Fruit fly (Drosophila melanogaster) whole organism, embryonic: ENCODE results near the gene ebd2.

Experiments used
- Aef1 ChIP-seq: fragments of 200-800 bp; sonication (Bioruptor generic); IDR thresholded peaks from 3 replicates; pipeline ENCODE4 v1.3.6; 2022; ENCODE audit warnings: missing biosample characterization, missing genetic modification characterization
- CG10209 ChIP-seq: fragments of 200-800 bp; sonication (Bioruptor generic); optimal IDR thresholded peaks from 3 replicates; lab custom pipeline; 2017; ENCODE audit warnings: missing biosample characterization, mild to moderate bottlenecking, missing genetic modification characterization, missing genetic modification reagents
- CG10543 ChIP-seq: fragments of 200-800 bp; sonication (Bioruptor generic); optimal IDR thresholded peaks from 3 replicates; lab custom pipeline; 2017; ENCODE audit warnings: missing biosample characterization, mild to moderate bottlenecking, missing genetic modification characterization, moderate library complexity
- CG10565 ChIP-seq: fragments of 200-800 bp; sonication (Bioruptor generic); optimal IDR thresholded peaks from 3 replicates; lab custom pipeline; 2016; ENCODE audit warnings: missing biosample characterization, mild to moderate bottlenecking, missing genetic modification characterization
- CG11247 ChIP-seq: fragments of 200-800 bp; sonication (Bioruptor generic); IDR thresholded peaks from 2 replicates; pipeline ENCODE4 v1.3.6; 2022; ENCODE audit warnings: missing biosample characterization, missing genetic modification characterization
- CG11560 ChIP-seq: fragments of 200-800 bp; sonication (Bioruptor generic); IDR thresholded peaks from 3 replicates; pipeline ENCODE4 v1.3.6; 2022; ENCODE audit warnings: missing biosample characterization, missing genetic modification characterization
- CG12942 ChIP-seq: fragments of 200-800 bp; sonication (Bioruptor generic); optimal IDR thresholded peaks from 3 replicates; lab custom pipeline; 2016; ENCODE audit warnings: missing biosample characterization, missing genetic modification characterization
- CG13424 ChIP-seq: fragments of 200-800 bp; sonication (Bioruptor generic); optimal IDR thresholded peaks from 2 replicates; lab custom pipeline; 2019; ENCODE audit warnings: missing biosample characterization, mild to moderate bottlenecking, missing genetic modification characterization, moderate library complexity
- CG15073 ChIP-seq: fragments of 200-800 bp; sonication (Bioruptor generic); optimal IDR thresholded peaks from 2 replicates; lab custom pipeline; 2016; ENCODE audit warnings: missing biosample characterization, missing genetic modification characterization
- CG15269 ChIP-seq: fragments of 200-800 bp; sonication (Bioruptor generic); optimal IDR thresholded peaks from 2 replicates; lab custom pipeline; 2018; ENCODE audit warnings: missing biosample characterization, mild to moderate bottlenecking, missing genetic modification characterization, moderate library complexity
- CG17328 ChIP-seq: fragments of 200-800 bp; sonication (Bioruptor generic); IDR thresholded peaks from 2 replicates; pipeline ENCODE4 v1.3.6; 2022; ENCODE audit warnings: missing biosample characterization, missing genetic modification characterization
- CG1832 ChIP-seq: fragments of 200-800 bp; sonication (Bioruptor generic); optimal IDR thresholded peaks from 2 replicates; lab custom pipeline; 2017; ENCODE audit warnings: missing biosample characterization, mild to moderate bottlenecking, missing genetic modification characterization, inconsistent platforms
- CG18476 ChIP-seq: fragments of 200-800 bp; sonication (Bioruptor generic); optimal IDR thresholded peaks from 2 replicates; lab custom pipeline; 2016; ENCODE audit warnings: missing biosample characterization, mild to moderate bottlenecking, missing genetic modification characterization
- CG18599 ChIP-seq: fragments of 200-800 bp; sonication (Bioruptor generic); optimal IDR thresholded peaks from 3 replicates; lab custom pipeline; 2017; ENCODE audit warnings: missing biosample characterization, missing genetic modification characterization, mild to moderate bottlenecking, moderate library complexity, missing genetic modification reagents
- CG18764 ChIP-seq: fragments of 200-800 bp; sonication (Bioruptor generic); optimal IDR thresholded peaks from 3 replicates; lab custom pipeline; 2016; ENCODE audit warnings: missing biosample characterization, missing genetic modification characterization
- CG2129 ChIP-seq: fragments of 200-800 bp; sonication (Bioruptor generic); IDR thresholded peaks from 2 replicates; pipeline ENCODE4 v1.3.6; 2022; ENCODE audit warnings: missing biosample characterization, missing genetic modification characterization; ENCODE audit not compliant: partially characterized antibody
- CG32772 ChIP-seq: fragments of 200-800 bp; sonication (Bioruptor generic); IDR thresholded peaks from 2 replicates; pipeline ENCODE4 v1.3.6; 2022; ENCODE audit warnings: missing biosample characterization, missing genetic modification characterization
- CG33557 ChIP-seq: fragments of 200-800 bp; sonication (Bioruptor generic); optimal IDR thresholded peaks from 2 replicates; lab custom pipeline; 2019; ENCODE audit warnings: missing biosample characterization, mild to moderate bottlenecking, missing genetic modification characterization, moderate library complexity
- CG34422 ChIP-seq: fragments of 200-800 bp; sonication (Bioruptor generic); IDR thresholded peaks from 3 replicates; pipeline ENCODE4 v1.3.6; 2022; ENCODE audit warnings: missing biosample characterization, missing genetic modification characterization
- CG7357 ChIP-seq: fragments of 200-800 bp; sonication (Bioruptor generic); IDR thresholded peaks from 3 replicates; pipeline ENCODE4 v1.3.6; 2022; ENCODE audit warnings: missing biosample characterization, missing genetic modification characterization
- CG7556 ChIP-seq: fragments of 200-800 bp; sonication (Bioruptor generic); optimal IDR thresholded peaks from 2 replicates; lab custom pipeline; 2017; ENCODE audit warnings: missing biosample characterization, mild to moderate bottlenecking, missing genetic modification characterization
- CG7839 ChIP-seq: fragments of 200-800 bp; sonication (Bioruptor generic); optimal IDR thresholded peaks from 3 replicates; lab custom pipeline; 2018; ENCODE audit warnings: missing biosample characterization, mild to moderate bottlenecking, missing genetic modification characterization, moderate library complexity
- CG9932 ChIP-seq: fragments of 200-800 bp; sonication (Bioruptor generic); IDR thresholded peaks from 2 replicates; pipeline ENCODE4 v1.3.6; 2022; ENCODE audit warnings: missing biosample characterization, missing genetic modification characterization
- CTCF ChIP-seq: fragments of 200-800 bp; sonication (Bioruptor generic); optimal IDR thresholded peaks from 2 replicates; lab custom pipeline; 2017; ENCODE audit warnings: missing biosample characterization, mild to moderate bottlenecking, missing genetic modification characterization, moderate library complexity
- CoRest ChIP-seq: fragments of 200-800 bp; sonication (Bioruptor generic); optimal IDR thresholded peaks from 3 replicates; lab custom pipeline; 2018; ENCODE audit warnings: missing biosample characterization, mild to moderate bottlenecking, missing genetic modification characterization, moderate library complexity
- D ChIP-seq, 2 experiments: fragments of 200-800 bp in 1 of 2; fragments of >200 bp in 1 of 2; sonication (Bioruptor generic) in 1 of 2; optimal IDR thresholded peaks; 2 replicates in 1 of 2; 3 replicates in 1 of 2; lab custom pipeline; 2017; ENCODE audit warnings: mild to moderate bottlenecking in 1 of 2, missing biosample characterization in 1 of 2, missing genetic modification characterization in 1 of 2, missing genetic modification reagents in 1 of 2
- Deaf1 ChIP-seq: fragments of 200-800 bp; optimal IDR thresholded peaks from 3 replicates; lab custom pipeline; 2019; ENCODE audit warnings: missing biosample characterization, mild to moderate bottlenecking, missing genetic modification characterization, moderate library complexity
- Hmr ChIP-seq: fragments of 200-800 bp; sonication (Bioruptor generic); optimal IDR thresholded peaks from 3 replicates; lab custom pipeline; 2017; ENCODE audit warnings: mild to moderate bottlenecking, missing biosample characterization, missing genetic modification reagents, missing genetic modification characterization
- Hr51 ChIP-seq, 2 experiments: fragments of 200-800 bp; sonication (Bioruptor generic); optimal IDR thresholded peaks; 2 replicates in 1 of 2; 3 replicates in 1 of 2; lab custom pipeline; 2016 to 2018; ENCODE audit warnings: missing biosample characterization in 2 of 2, missing genetic modification characterization in 2 of 2, mild to moderate bottlenecking in 1 of 2, moderate library complexity in 1 of 2
- Meics ChIP-seq: fragments of 200-800 bp; sonication (Bioruptor generic); optimal IDR thresholded peaks from 2 replicates; lab custom pipeline; 2017; ENCODE audit warnings: missing biosample characterization, mild to moderate bottlenecking, missing genetic modification characterization
- PHDP ChIP-seq: fragments of 200-800 bp; sonication (Bioruptor generic); optimal IDR thresholded peaks from 3 replicates; lab custom pipeline; 2018; ENCODE audit warnings: missing biosample characterization, mild to moderate bottlenecking, missing genetic modification characterization, moderate library complexity
- Sox102F ChIP-seq: fragments of 200-800 bp; sonication (Bioruptor generic); optimal IDR thresholded peaks from 2 replicates; lab custom pipeline; 2018; ENCODE audit warnings: missing biosample characterization, mild to moderate bottlenecking, missing genetic modification characterization, moderate library complexity
- TFAM ChIP-seq: fragments of 200-800 bp; sonication (Bioruptor generic); optimal IDR thresholded peaks from 2 replicates; lab custom pipeline; 2017; ENCODE audit warnings: missing biosample characterization, missing genetic modification characterization, inconsistent platforms
- Xbp1 ChIP-seq: fragments of 200-800 bp; sonication (Bioruptor generic); optimal IDR thresholded peaks from 3 replicates; lab custom pipeline; 2016; ENCODE audit warnings: missing biosample characterization, mild to moderate bottlenecking, missing genetic modification characterization
- amos ChIP-seq: fragments of 200-800 bp; sonication (Bioruptor generic); IDR thresholded peaks from 2 replicates; pipeline ENCODE4 v1.3.6; 2022; ENCODE audit warnings: missing biosample characterization, missing genetic modification characterization; ENCODE audit not compliant: partially characterized antibody
- crp ChIP-seq, 2 experiments: fragments of 200-800 bp; sonication (Bioruptor generic); optimal IDR thresholded peaks; 2 replicates in 1 of 2; 3 replicates in 1 of 2; lab custom pipeline; 2017; ENCODE audit warnings: missing biosample characterization in 2 of 2, missing genetic modification characterization in 2 of 2, mild to moderate bottlenecking in 1 of 2, moderate library complexity in 1 of 2
- gce ChIP-seq: fragments of 200-800 bp; sonication (Bioruptor generic); IDR thresholded peaks from 3 replicates; pipeline ENCODE4 v1.3.6; 2022; ENCODE audit warnings: missing biosample characterization, missing genetic modification characterization
- gem ChIP-seq: fragments of 200-800 bp; sonication (Bioruptor generic); optimal IDR thresholded peaks from 2 replicates; lab custom pipeline; 2019; ENCODE audit warnings: missing biosample characterization, mild to moderate bottlenecking, missing genetic modification characterization, moderate library complexity
- grau ChIP-seq: fragments of 200-800 bp; optimal IDR thresholded peaks from 3 replicates; lab custom pipeline; 2019; ENCODE audit warnings: missing biosample characterization, mild to moderate bottlenecking, missing genetic modification characterization, moderate library complexity
- lab ChIP-seq: fragments of 200-800 bp; sonication (Bioruptor generic); optimal IDR thresholded peaks from 3 replicates; lab custom pipeline; 2017; ENCODE audit warnings: missing biosample characterization, missing genetic modification characterization, mild to moderate bottlenecking, moderate library complexity, missing genetic modification reagents
- odd ChIP-seq: fragments of 200-800 bp; sonication (Bioruptor generic); optimal IDR thresholded peaks from 2 replicates; lab custom pipeline; 2017; ENCODE audit warnings: missing biosample characterization, mild to moderate bottlenecking, missing genetic modification characterization
- otp ChIP-seq: fragments of 200-800 bp; sonication (Bioruptor generic); IDR thresholded peaks from 3 replicates; pipeline ENCODE4, ENCODE4 v1.3.6; 2022; ENCODE audit warnings: missing biosample characterization, missing genetic modification characterization
- row ChIP-seq: fragments of 200-800 bp; sonication (Bioruptor generic); IDR thresholded peaks from 3 replicates; pipeline ENCODE4 v1.3.6; 2022; ENCODE audit warnings: missing biosample characterization, missing genetic modification characterization
- sd ChIP-seq: fragments of 200-800 bp; sonication (Bioruptor generic); optimal IDR thresholded peaks from 3 replicates; lab custom pipeline; 2018; ENCODE audit warnings: missing biosample characterization, mild to moderate bottlenecking, missing genetic modification characterization, moderate library complexity
- sim ChIP-seq: fragments of 200-800 bp; sonication (Bioruptor generic); IDR thresholded peaks from 2 replicates; pipeline ENCODE4 v1.3.6; 2022; ENCODE audit warnings: missing biosample characterization, missing genetic modification characterization
- sug ChIP-seq: fragments of 200-800 bp; optimal IDR thresholded peaks from 2 replicates; lab custom pipeline; 2019; ENCODE audit warnings: missing biosample characterization, mild to moderate bottlenecking, missing genetic modification characterization, moderate library complexity
- trem ChIP-seq: fragments of 200-800 bp; optimal IDR thresholded peaks from 3 replicates; lab custom pipeline; 2019; ENCODE audit warnings: missing biosample characterization, mild to moderate bottlenecking, missing genetic modification characterization, moderate library complexity
- tup ChIP-seq: fragments of 200-800 bp; sonication (Bioruptor generic); optimal IDR thresholded peaks from 2 replicates; lab custom pipeline; 2016; ENCODE audit warnings: missing biosample characterization, mild to moderate bottlenecking, missing genetic modification characterization, moderate library complexity
- z ChIP-seq: fragments of 200-800 bp; sonication (Bioruptor generic); IDR thresholded peaks from 3 replicates; pipeline ENCODE4 v1.3.6; 2022; ENCODE audit warnings: missing biosample characterization, missing genetic modification characterization

The ebd2 gene

dm6 chr3L:21383440-21383839 is 34.4 kb upstream of the ebd2 start (continued):
- TF ChIP-seq CG10209: no peak
- no peak for TF ChIP-seq gce (GFP tag; lab: Robert Waterston, UW)
- no peak for TF ChIP-seq CG10565 (GFP tag; lab: Kevin White, UChicago)
- peak; percentile 32 for TF ChIP-seq lab (GFP tag; lab: Kevin White, UChicago)
- no peak for TF ChIP-seq odd (GFP tag; lab: Kevin White, UChicago)
- no peak for TF ChIP-seq CG18476
- TF ChIP-seq Aef1 (GFP tag; lab: Robert Waterston, UW): no peak
- TF ChIP-seq CG7839 (tag; lab: Kevin White, UChicago): peak; percentile 44
- TF ChIP-seq CG18599 (GFP tag; lab: Kevin White, UChicago): peak; percentile 11
- TF ChIP-seq Hr51 (GFP tag; optimal IDR thresholded peaks at IDR 0.05; lab: Kevin White, UChicago): peak in 1 of 2 experiments; percentile 39
- peak; percentile 45 for TF ChIP-seq gem (tag; lab: Kevin White, UChicago)
- TF ChIP-seq CG18764 (GFP tag; lab: Kevin White, UChicago): no peak
- no peak for TF ChIP-seq Xbp1 (GFP tag; lab: Kevin White, UChicago)
- TF ChIP-seq CG7556 (GFP tag; lab: Kevin White, UChicago): peak; percentile 29
- no peak for TF ChIP-seq CTCF (GFP tag; lab: Kevin White, UChicago)
- no peak for TF ChIP-seq otp (GFP tag; lab: Robert Waterston, UW)
- TF ChIP-seq row (GFP tag; lab: Robert Waterston, UW): peak; percentile 8; the same call in 1 of the 3 replicates
- no peak for TF ChIP-seq CG7357 (GFP tag; lab: Robert Waterston, UW)
- peak; percentile 10 for TF ChIP-seq Deaf1 (tag; lab: Kevin White, UChicago)
- peak; percentile 16 for TF ChIP-seq PHDP (tag; lab: Kevin White, UChicago)
- no peak for TF ChIP-seq CG17328 (GFP tag; lab: Robert Waterston, UW)
- no peak for TF ChIP-seq CG11560 (tag; lab: Robert Waterston, UW)
- TF ChIP-seq CG13424 (tag; lab: Kevin White, UChicago): peak; percentile 4
- no peak for TF ChIP-seq CG33557 (GFP tag; lab: Kevin White, UChicago)
- TF ChIP-seq TFAM (GFP tag; lab: Kevin White, UChicago): no peak
- TF ChIP-seq CoRest (tag; lab: Kevin White, UChicago): peak; percentile 22
- TF ChIP-seq CG11247 (GFP tag; lab: Robert Waterston, UW): no peak
- TF ChIP-seq CG34422 (GFP tag; lab: Robert Waterston, UW): no peak
- no peak for TF ChIP-seq CG1832
- TF ChIP-seq CG10543: no peak
- TF ChIP-seq trem: no peak
- no peak for TF ChIP-seq CG2129
- peak; percentile 58 for TF ChIP-seq sd (tag; lab: Kevin White, UChicago)
- no peak for TF ChIP-seq CG12942 (GFP tag; lab: Kevin White, UChicago)
- TF ChIP-seq z (GFP tag; lab: Robert Waterston, UW): no peak
- peak; percentile 20 for TF ChIP-seq Hmr
- TF ChIP-seq Meics (GFP tag; lab: Kevin White, UChicago): peak; percentile 59
- TF ChIP-seq Sox102F (GFP tag; lab: Kevin White, UChicago): no peak
- no peak for TF ChIP-seq sim
- TF ChIP-seq sug: peak; percentile 16
- TF ChIP-seq CG15073: no peak
- no peak for TF ChIP-seq crp (GFP tag; optimal IDR thresholded peaks at IDR 0.05; lab: Kevin White, UChicago)
- TF ChIP-seq CG9932: no peak
- no peak for TF ChIP-seq D (optimal IDR thresholded peaks at IDR 0.05; lab: Kevin White, UChicago)
- no peak for TF ChIP-seq D (GFP tag; optimal IDR thresholded peaks at IDR 0.05; lab: Kevin White, UChicago)
- TF ChIP-seq amos (GFP tag; lab: Robert Waterston, UW): no peak
- TF ChIP-seq grau (tag; lab: Kevin White, UChicago): peak; percentile 52
- TF ChIP-seq CG15269 (tag; lab: Kevin White, UChicago): peak; percentile 8
- TF ChIP-seq CG32772: no peak
- TF ChIP-seq tup (GFP tag; lab: Kevin White, UChicago): no peak
